Worm (Caenorhabditis elegans): ENCODE measurements around the gene C25F9.2.

C25F9.2 gene

DNA sequence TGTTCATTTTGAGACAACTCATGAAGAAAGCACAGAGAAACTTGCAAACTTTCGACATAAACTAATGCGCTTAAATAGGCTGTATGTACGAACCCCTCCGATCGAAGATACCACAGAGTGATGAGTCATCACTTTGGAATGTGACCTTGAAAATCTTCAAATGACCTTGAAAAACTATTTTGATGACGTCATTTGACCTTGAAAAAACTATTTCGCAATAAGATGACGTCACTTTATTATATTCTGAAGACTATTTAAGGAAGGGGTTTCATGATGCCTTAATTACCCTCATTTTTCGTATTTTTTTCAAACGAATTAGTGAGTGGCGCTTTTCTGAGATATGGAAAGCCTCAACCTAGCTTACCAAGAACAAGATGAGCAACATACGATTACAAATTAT lies at the start of gene C25F9.2:
C25F9.2 (plus strand) TSS at position 341 of the 400 bp plus-strand sequence.
- TF ChIP-seq dao-5 (tag; optimal IDR thresholded peaks at IDR 0.05) (no peak), W03F9.2 (tag; optimal IDR thresholded peaks at IDR 0.05) (no peak), him-1 (tag; optimal IDR thresholded peaks at IDR 0.05) (no peak)

ce11 chrV:19371777-19372176 lies 49.5 kb upstream of the C25F9.2 start:
- TF ChIP-seq him-1 (tag; optimal IDR thresholded peaks at IDR 0.05) (no peak), dao-5 (tag; optimal IDR thresholded peaks at IDR 0.05) (no peak), W03F9.2 (tag; optimal IDR thresholded peaks at IDR 0.05) (no peak)

ce11 chrV:19377014-19377494 lies 44.2 kb upstream of the C25F9.2 start, which contains the start of gene nceh-1:
Gene nceh-1, plus strand, starts transcription at chrV:19377444.
- TF ChIP-seq W03F9.2 (tag; optimal IDR thresholded peaks at IDR 0.05) (no peak), dao-5 (tag; optimal IDR thresholded peaks at IDR 0.05) (no peak), him-1 (tag; optimal IDR thresholded peaks at IDR 0.05) (no peak)

- TF ChIP-seq W03F9.2 (tag; optimal IDR thresholded peaks at IDR 0.05) (no peak), dao-5 (tag; optimal IDR thresholded peaks at IDR 0.05) (no peak), him-1 (tag; optimal IDR thresholded peaks at IDR 0.05) (no peak)
These were observed 40.3 kb upstream of the C25F9.2 start, which contains the start of gene srw-84 for ce11 chrV:19380968-19381367. Gene srw-84, plus strand, starts transcription at chrV:19381268.

- no peak for TF ChIP-seq him-1 (tag; optimal IDR thresholded peaks at IDR 0.05)
- TF ChIP-seq dao-5 (tag; optimal IDR thresholded peaks at IDR 0.05): no peak
- no peak for TF ChIP-seq W03F9.2 (tag; optimal IDR thresholded peaks at IDR 0.05)
These were observed 31.2 kb upstream of the C25F9.2 start, which contains the start of gene slcr-46.2 for ce11 chrV:19390029-19390428. Gene slcr-46.2, minus strand, starts transcription at chrV:19390129.

DNA sequence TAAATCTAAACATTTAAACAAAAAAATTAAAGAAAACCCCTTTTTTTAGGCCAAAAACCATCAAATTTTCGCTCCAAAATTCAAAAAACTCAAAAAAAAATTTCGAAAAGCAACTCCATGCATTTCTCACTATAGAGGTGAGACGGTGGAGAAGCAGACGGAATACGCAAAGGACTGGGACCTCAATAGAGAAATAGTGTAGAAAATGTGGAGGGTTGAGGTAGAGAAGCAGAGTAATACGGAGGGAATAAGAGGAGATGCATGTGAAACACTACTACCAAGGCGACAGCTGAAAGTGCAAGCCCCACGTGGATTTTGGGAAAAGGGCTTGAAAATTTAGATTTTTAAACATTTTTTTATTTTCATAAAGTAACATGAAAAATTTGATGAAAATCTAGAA lies 30.0 kb upstream of the C25F9.2 start:
- no peak for TF ChIP-seq W03F9.2 (tag; optimal IDR thresholded peaks at IDR 0.05)

DNA sequence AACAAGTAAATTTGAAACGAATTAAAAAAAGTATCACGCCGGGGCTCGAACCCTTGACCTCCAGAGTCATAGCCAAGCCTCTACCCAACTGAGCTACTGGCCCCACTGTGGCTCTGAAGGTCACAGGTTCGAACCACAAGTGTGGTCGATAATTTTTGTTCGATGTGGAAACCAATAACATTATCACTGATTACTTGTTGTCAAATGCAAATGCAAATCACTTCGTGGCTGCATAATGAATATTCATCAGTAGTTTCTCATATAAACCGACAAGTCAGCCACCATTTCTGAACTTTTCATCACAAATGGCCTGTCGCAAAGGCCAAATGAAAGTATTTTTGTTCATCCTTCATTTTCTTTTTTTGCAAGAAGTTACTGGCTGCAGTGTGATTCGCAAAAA lies 26.5 kb upstream of the C25F9.2 start, which contains the start of gene C25F9.8:
C25F9.8 (plus strand) TSS at position 301 of the 400 bp plus-strand sequence.
- TF ChIP-seq W03F9.2 (tag; optimal IDR thresholded peaks at IDR 0.05): no peak
- no peak for TF ChIP-seq dao-5 (tag; optimal IDR thresholded peaks at IDR 0.05)
- no peak for TF ChIP-seq him-1 (tag; optimal IDR thresholded peaks at IDR 0.05)

DNA sequence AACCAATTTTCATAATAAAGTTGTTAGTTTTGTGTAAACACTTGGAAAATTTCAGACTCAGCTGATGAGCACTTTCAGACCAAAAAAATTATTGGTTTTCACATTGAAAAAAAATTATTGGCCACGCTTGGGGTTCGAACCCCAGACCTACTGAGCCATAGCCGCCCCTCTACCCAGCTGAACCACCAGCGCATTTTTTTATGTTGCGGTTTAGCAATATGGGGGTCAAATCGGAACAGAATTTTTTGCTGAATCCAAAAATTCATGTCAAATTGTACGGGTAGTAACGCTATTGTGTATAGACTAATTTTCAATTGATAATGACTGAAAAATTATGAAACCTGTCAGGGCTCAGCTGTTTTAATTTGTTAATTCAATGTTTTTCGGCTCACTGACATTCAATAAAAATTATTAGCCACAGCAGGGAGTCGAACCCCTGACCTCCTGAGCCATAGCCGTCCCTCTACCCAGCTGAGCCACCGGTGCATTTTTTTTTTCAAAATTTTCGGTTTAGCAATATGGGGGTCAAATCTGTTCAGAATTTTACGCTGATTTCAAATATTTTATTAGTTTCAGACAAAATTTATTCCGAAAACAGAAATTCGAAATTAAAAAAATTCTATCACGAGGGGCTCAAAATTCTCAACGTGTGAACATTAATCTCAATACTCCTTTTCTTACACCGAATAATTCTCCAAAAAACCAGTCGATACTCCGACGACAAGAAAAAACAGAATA lies 24.5 kb upstream of the C25F9.2 start:
- TF ChIP-seq W03F9.2 (tag; optimal IDR thresholded peaks at IDR 0.05) (no peak), dao-5 (tag; optimal IDR thresholded peaks at IDR 0.05) (no peak), him-1 (tag; optimal IDR thresholded peaks at IDR 0.05) (no peak)

ce11 chrV:19398396-19398795 lies 22.9 kb upstream of the C25F9.2 start:
- no peak for TF ChIP-seq him-1 (tag; optimal IDR thresholded peaks at IDR 0.05)
- no peak for TF ChIP-seq W03F9.2 (tag; optimal IDR thresholded peaks at IDR 0.05)
- no peak for TF ChIP-seq dao-5 (tag; optimal IDR thresholded peaks at IDR 0.05)

DNA sequence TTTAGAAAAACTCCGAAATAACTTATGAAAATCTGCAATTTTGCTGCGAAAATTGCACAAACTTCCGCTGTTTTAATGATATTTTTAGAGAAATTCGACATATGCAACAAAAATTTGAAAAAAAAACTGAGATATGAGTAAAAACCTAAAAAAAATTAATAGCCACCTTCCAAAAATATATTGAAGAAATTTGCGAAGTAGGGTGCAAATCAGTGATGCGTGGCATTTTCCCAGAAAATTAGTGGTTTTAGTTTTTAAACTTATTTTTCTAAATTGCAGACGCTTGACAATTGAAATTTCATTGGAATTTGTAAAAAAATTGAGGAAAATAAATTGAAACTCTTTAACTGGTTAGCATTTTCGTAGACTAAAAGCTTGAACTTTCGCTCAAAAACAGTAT lies 22.4 kb upstream of the C25F9.2 start, which contains the start of gene C25F9.13:
C25F9.13 (minus strand) TSS at position 101 of the 400 bp plus-strand sequence.
- TF ChIP-seq dao-5 (tag; optimal IDR thresholded peaks at IDR 0.05) (no peak), him-1 (tag; optimal IDR thresholded peaks at IDR 0.05) (no peak), W03F9.2 (tag; optimal IDR thresholded peaks at IDR 0.05) (no peak)

DNA sequence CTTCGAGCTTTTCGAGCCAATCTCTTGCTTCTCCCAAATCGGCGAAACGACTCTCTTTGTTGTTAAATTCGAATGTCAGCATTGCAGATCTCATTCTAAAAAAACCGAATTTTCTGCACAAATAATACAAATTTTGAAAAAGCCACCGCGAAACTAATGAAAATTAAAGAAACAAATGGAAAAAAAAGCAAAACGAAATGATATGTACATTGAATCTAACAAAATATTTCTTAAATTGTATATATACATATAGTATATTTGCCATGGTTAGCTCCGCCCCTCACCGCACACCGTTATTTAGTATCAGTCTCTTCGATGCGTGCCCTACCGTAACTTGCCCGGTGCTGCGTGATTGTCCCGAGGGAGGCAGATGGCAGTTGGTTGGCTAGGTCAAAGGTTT lies 20.7 kb upstream of the C25F9.2 start, which contains the start of gene srw-86:
srw-86 (minus strand) TSS at position 101 of the 400 bp plus-strand sequence.
- no peak for TF ChIP-seq dao-5 (tag; optimal IDR thresholded peaks at IDR 0.05)
- no peak for TF ChIP-seq him-1 (tag; optimal IDR thresholded peaks at IDR 0.05)
- no peak for TF ChIP-seq W03F9.2 (tag; optimal IDR thresholded peaks at IDR 0.05)

- TF ChIP-seq W03F9.2 (tag; optimal IDR thresholded peaks at IDR 0.05) (no peak), dao-5 (tag; optimal IDR thresholded peaks at IDR 0.05) (no peak), him-1 (tag; optimal IDR thresholded peaks at IDR 0.05) (no peak)
These were observed 19.8 kb upstream of the C25F9.2 start for ce11 chrV:19401429-19401828.

DNA sequence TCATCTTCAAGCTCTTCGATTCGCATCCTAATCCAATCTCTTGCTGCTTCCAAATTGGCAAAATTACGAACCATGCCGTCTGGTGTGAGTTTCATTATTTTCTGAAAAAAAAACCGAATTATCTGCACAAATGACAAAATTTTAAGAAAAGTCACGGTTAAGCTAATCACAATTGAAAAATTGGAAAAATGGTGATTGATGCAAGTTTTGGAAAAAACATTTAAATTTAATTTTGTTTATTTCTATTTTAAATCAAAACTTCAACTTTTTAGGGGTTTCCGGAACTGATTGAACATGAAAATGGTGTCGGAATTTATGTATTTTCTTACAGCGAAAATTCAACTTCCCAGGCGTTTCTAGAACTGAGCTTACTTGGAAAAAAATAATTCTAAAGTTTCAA lies 18.4 kb upstream of the C25F9.2 start, which contains the start of gene C25F9.12:
C25F9.12 (minus strand) TSS at position 101 of the 400 bp plus-strand sequence.
- TF ChIP-seq dao-5 (tag; optimal IDR thresholded peaks at IDR 0.05) (no peak), W03F9.2 (tag; optimal IDR thresholded peaks at IDR 0.05) (no peak), him-1 (tag; optimal IDR thresholded peaks at IDR 0.05) (no peak)

DNA sequence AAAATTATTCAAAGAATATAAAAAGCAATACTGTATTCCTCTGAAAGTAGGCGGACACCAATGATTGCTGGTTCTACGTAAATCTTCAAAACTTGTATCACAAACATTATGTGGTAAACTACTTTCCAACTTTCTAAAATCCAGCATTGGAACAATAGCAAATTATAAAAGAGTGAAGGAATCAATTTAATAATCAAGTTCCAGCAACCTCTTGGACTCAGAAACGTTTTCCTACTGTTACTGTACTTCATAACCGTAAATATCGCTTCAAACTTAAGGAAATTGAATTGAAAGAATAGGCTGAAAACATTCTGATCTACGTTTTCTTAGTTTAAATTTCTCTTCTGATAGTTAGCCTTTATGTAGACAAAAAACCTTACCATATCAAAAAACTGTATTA lies 17.7 kb upstream of the C25F9.2 start:
- TF ChIP-seq him-1 (tag; optimal IDR thresholded peaks at IDR 0.05): no peak
- no peak for TF ChIP-seq dao-5 (tag; optimal IDR thresholded peaks at IDR 0.05)
- no peak for TF ChIP-seq W03F9.2 (tag; optimal IDR thresholded peaks at IDR 0.05)

Measured in whole organism, L4/young adult.